Worm (Caenorhabditis elegans) whole organism, mixed stage, embryonic: ENCODE results near the gene pcf-11.
"Not testable (repeated sequence)": the region's sequence is repeated elsewhere in the genome, so short reads cannot be mapped to it uniquely, and the experiment has no call there.

Experiments used
- M03D4.4 ChIP-seq: sonication (generic microtip); optimal IDR thresholded peaks from 2 replicates; lab custom pipeline; 2017; ENCODE audit warnings: mild to moderate bottlenecking, missing genetic modification characterization, missing compliant biosample characterization
- bed-3 ChIP-seq: fragments of 200-800 bp; sonication (Bioruptor generic); optimal IDR thresholded peaks from 3 replicates; lab custom pipeline; 2018; ENCODE audit warnings: mild to moderate bottlenecking, missing genetic modification characterization, moderate library complexity, missing compliant biosample characterization
- blmp-1 ChIP-seq: fragments of 150-350 bp; optimal IDR thresholded peaks from 2 replicates; lab custom pipeline; 2014; ENCODE audit warnings: missing biosample characterization, missing genetic modification characterization
- ceh-43 ChIP-seq: fragments of 200-800 bp; sonication (Bioruptor generic); optimal IDR thresholded peaks from 2 replicates; lab custom pipeline; 2018; ENCODE audit warnings: mild to moderate bottlenecking, missing genetic modification characterization, moderate library complexity, missing compliant biosample characterization
- ceh-83 ChIP-seq: fragments of 200-800 bp; sonication (Bioruptor generic); optimal IDR thresholded peaks from 2 replicates; lab custom pipeline; 2018; ENCODE audit warnings: mild to moderate bottlenecking, missing genetic modification characterization, missing compliant biosample characterization
- ces-1 ChIP-seq: fragments of 150-350 bp; optimal IDR thresholded peaks from 2 replicates; lab custom pipeline; 2014; ENCODE audit warnings: missing biosample characterization, missing genetic modification reagents, missing genetic modification characterization
- cnd-1 ChIP-seq: fragments of 200-800 bp; sonication (Bioruptor generic); optimal IDR thresholded peaks from 2 replicates; lab custom pipeline; 2018; ENCODE audit warnings: mild to moderate bottlenecking, missing genetic modification characterization, missing compliant biosample characterization
- drap-1 ChIP-seq: fragments of 200-800 bp; sonication (Bioruptor generic); optimal IDR thresholded peaks from 3 replicates; lab custom pipeline; 2018; ENCODE audit warnings: mild to moderate bottlenecking, missing genetic modification characterization, missing compliant biosample characterization
- elt-1 ChIP-seq: sonication (generic microtip); optimal IDR thresholded peaks from 2 replicates; lab custom pipeline; 2017; ENCODE audit warnings: missing genetic modification characterization, mild to moderate bottlenecking, missing compliant biosample characterization, antibody characterized with exemption, moderate library complexity, borderline replicate concordance; ENCODE audit not compliant: insufficient read depth
- elt-3 ChIP-seq: fragments of 150-350 bp; optimal IDR thresholded peaks from 2 replicates; lab custom pipeline; 2014; ENCODE audit warnings: missing biosample characterization, missing genetic modification characterization
- flh-1 ChIP-seq: fragments of 200-800 bp; sonication (Bioruptor generic); optimal IDR thresholded peaks from 2 replicates; lab custom pipeline; 2018; ENCODE audit warnings: mild to moderate bottlenecking, missing genetic modification characterization, moderate library complexity, missing compliant biosample characterization
- ham-2 ChIP-seq: fragments of 200-800 bp; sonication (Bioruptor generic); optimal IDR thresholded peaks from 2 replicates; lab custom pipeline; 2018; ENCODE audit warnings: mild to moderate bottlenecking, missing genetic modification characterization, missing compliant biosample characterization
- lin-13 ChIP-seq: fragments of 150-350 bp; optimal IDR thresholded peaks from 2 replicates; lab custom pipeline; 2014; ENCODE audit warnings: missing biosample characterization, missing genetic modification characterization
- lin-32 ChIP-seq: fragments of 200-800 bp; sonication (Bioruptor generic); optimal IDR thresholded peaks from 2 replicates; lab custom pipeline; 2018; ENCODE audit warnings: mild to moderate bottlenecking, missing genetic modification characterization, missing compliant biosample characterization
- lsy-2 ChIP-seq: fragments of 150-350 bp; optimal IDR thresholded peaks from 2 replicates; lab custom pipeline; 2014; ENCODE audit warnings: missing biosample characterization, missing genetic modification characterization
- mab-5 ChIP-seq: fragments of 150-350 bp; optimal IDR thresholded peaks from 2 replicates; lab custom pipeline; 2014; ENCODE audit warnings: missing biosample characterization, missing genetic modification characterization
- mep-1 ChIP-seq: fragments of 150-350 bp; optimal IDR thresholded peaks from 2 replicates; lab custom pipeline; 2017; ENCODE audit warnings: missing biosample characterization, missing genetic modification reagents, missing genetic modification characterization, inconsistent platforms
- nhr-12 ChIP-seq: fragments of 150-350 bp; optimal IDR thresholded peaks from 2 replicates; lab custom pipeline; 2014; ENCODE audit warnings: missing biosample characterization, missing genetic modification characterization
- nhr-2 ChIP-seq: fragments of 150-350 bp; optimal IDR thresholded peaks from 2 replicates; lab custom pipeline; 2014; ENCODE audit warnings: missing biosample characterization, missing genetic modification characterization
- nhr-237 ChIP-seq: fragments of 150-350 bp; optimal IDR thresholded peaks from 2 replicates; lab custom pipeline; 2014; ENCODE audit warnings: missing biosample characterization, missing genetic modification characterization
- nhr-28 ChIP-seq: fragments of 150-350 bp; optimal IDR thresholded peaks from 2 replicates; lab custom pipeline; 2014; ENCODE audit warnings: missing biosample characterization, missing genetic modification characterization
- nhr-76 ChIP-seq: sonication (generic microtip); optimal IDR thresholded peaks from 2 replicates; lab custom pipeline; 2017; ENCODE audit warnings: missing biosample characterization, missing genetic modification characterization
- pha-4 ChIP-seq: fragments of 150-350 bp; optimal IDR thresholded peaks from 2 replicates; lab custom pipeline; 2018; ENCODE audit warnings: missing biosample characterization, missing genetic modification reagents, missing genetic modification characterization
- sptf-1 ChIP-seq: sonication (generic microtip); optimal IDR thresholded peaks from 2 replicates; lab custom pipeline; 2017; ENCODE audit warnings: mild to moderate bottlenecking, missing genetic modification characterization, moderate library complexity, missing compliant biosample characterization
- unc-62 ChIP-seq: fragments of 150-350 bp; optimal IDR thresholded peaks from 2 replicates; lab custom pipeline; 2014; ENCODE audit warnings: missing biosample characterization, missing genetic modification reagents, missing genetic modification characterization
- zip-8 ChIP-seq: fragments of 150-350 bp; optimal IDR thresholded peaks from 2 replicates; lab custom pipeline; 2014; ENCODE audit warnings: missing biosample characterization, missing genetic modification characterization
- ztf-11 ChIP-seq: fragments of 150-350 bp; optimal IDR thresholded peaks from 2 replicates; lab custom pipeline; 2014; ENCODE audit warnings: missing biosample characterization, missing genetic modification characterization

Gene pcf-11

ce11 chrIII:5047740-5048139 lies 23.0 kb downstream of the pcf-11 start, which contains the start of gene C45G9.5:
Gene C45G9.5, plus strand, starts transcription at chrIII:5048117.
- TF ChIP-seq ztf-11 (tag; lab: Kevin White, UChicago), result no peak
- no peak for TF ChIP-seq ham-2
- TF ChIP-seq nhr-28, result no peak
- no peak for TF ChIP-seq mab-5

DNA sequence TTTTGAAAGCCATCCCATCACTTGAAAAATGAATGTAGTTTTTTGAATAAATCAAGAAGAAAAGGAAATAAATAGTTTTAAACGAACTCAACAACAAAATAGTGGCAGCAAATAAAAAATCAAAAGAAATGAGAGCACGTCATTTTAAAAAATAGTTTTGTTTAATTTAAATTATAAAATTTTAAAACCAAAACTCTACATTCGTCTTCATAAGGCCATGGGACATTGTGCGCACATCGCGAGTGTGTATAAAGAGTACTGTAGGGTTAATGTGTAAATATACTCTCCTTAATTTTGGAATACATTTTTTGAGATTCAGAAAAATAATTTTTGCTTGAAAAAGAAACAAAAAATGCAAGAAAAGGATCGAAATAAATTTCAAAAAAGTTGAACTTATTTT lies 27.2 kb downstream of the pcf-11 start, which contains the start of gene C45G9.15:
C45G9.15 (minus strand) TSS at position 101 of the 400 bp plus-strand sequence.
- TF ChIP-seq nhr-28 (no peak), pha-4 (tag; lab: Kevin White, UChicago) (no peak), blmp-1 (tag; lab: Kevin White, UChicago) (no peak), drap-1 (GFP tag; lab: Kevin White, UChicago) (no peak), lsy-2 (no peak), lin-13 (tag; lab: Kevin White, UChicago) (no peak), nhr-76 (tag; lab: Kevin White, UChicago) (no peak), sptf-1 (no peak), ztf-11 (tag; lab: Kevin White, UChicago) (no peak), nhr-2 (tag; lab: Kevin White, UChicago) (no peak), flh-1 (GFP tag; lab: Kevin White, UChicago) (no peak), nhr-12 (tag; lab: Kevin White, UChicago) (no peak)

DNA sequence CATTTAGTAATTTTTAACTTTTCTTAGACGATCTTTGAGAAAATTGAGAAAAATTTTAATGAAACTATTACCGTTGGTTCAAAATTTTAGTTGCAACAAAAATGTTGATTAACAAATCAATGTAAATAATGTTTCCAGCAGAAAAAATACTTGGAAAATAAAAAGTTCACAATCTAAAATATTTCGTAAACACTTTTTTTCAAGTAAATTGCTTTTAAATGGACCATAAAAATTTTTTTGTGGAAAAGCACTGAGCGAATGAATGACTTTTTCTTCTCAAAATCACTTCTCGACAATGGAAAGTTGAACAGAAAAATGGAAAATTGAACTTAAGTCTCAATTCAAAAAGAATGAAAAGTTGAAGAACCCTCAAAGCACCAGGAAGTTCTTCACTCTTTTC lies 28.8 kb downstream of the pcf-11 start, which contains the start of gene C45G9.8:
C45G9.8 (minus strand) TSS at position 101 of the 400 bp plus-strand sequence.
- TF ChIP-seq unc-62 (GFP tag; lab: Kevin White, UChicago) (no peak), bed-3 (GFP tag; lab: Kevin White, UChicago) (no peak), blmp-1 (tag; lab: Kevin White, UChicago) (no peak), mep-1 (no peak), pha-4 (tag; lab: Kevin White, UChicago) (no peak), elt-3 (tag; lab: Kevin White, UChicago) (no peak), ces-1 (GFP tag; lab: Kevin White, UChicago) (no peak), lin-13 (tag; lab: Kevin White, UChicago) (no peak), ceh-43 (GFP tag; lab: Kevin White, UChicago) (no peak), mab-5 (no peak), flh-1 (GFP tag; lab: Kevin White, UChicago) (no peak), elt-1 (tag; lab: Kevin White, UChicago) (no peak), nhr-28 (no peak), M03D4.4 (tag; lab: Kevin White, UChicago) (no peak), cnd-1 (tag; lab: Kevin White, UChicago) (no peak), nhr-12 (tag; lab: Kevin White, UChicago) (no peak), nhr-237 (no peak), nhr-2 (tag; lab: Kevin White, UChicago) (no peak), ztf-11 (tag; lab: Kevin White, UChicago) (no peak), ham-2 (no peak)
- TF ChIP-seq, all 35 proteins: peak for 0

- not testable (repeated sequence) for TF ChIP-seq nhr-28; cnd-1 (tag; lab: Kevin White, UChicago); lin-32
Observed at ce11 chrIII:5055709-5056108, 31.0 kb downstream of the pcf-11 start, which contains the start of gene C45G9.9. Gene C45G9.9, minus strand, starts transcription at chrIII:5055809.

ce11 chrIII:5061798-5062197 lies 37.1 kb downstream of the pcf-11 start, which contains the start of gene C45G9.10:
Gene C45G9.10, minus strand, starts transcription at chrIII:5061898.
- TF ChIP-seq ceh-83 (GFP tag; lab: Kevin White, UChicago) (no peak), ham-2 (no peak), zip-8 (tag; lab: Kevin White, UChicago) (no peak), cnd-1 (tag; lab: Kevin White, UChicago) (no peak)

ce11 chrIII:5062406-5062805 lies 37.7 kb downstream of the pcf-11 start, which contains the start of gene C45G9.4:
Gene C45G9.4, plus strand, starts transcription at chrIII:5062706.
- not testable (repeated sequence) for TF ChIP-seq sptf-1; flh-1 (GFP tag; lab: Kevin White, UChicago); nhr-76 (tag; lab: Kevin White, UChicago)
